Worm (Caenorhabditis elegans) whole organism, young adult: Measurements from ENCODE around the gene ilcr-2.

Experiments used
- B0019.2 ChIP-seq: fragments of 200-800 bp; sonication (Bioruptor generic); conservative IDR thresholded peaks from 2 replicates; pipeline ENCODE4 v1.3.6; 2022; ENCODE audit warnings: missing genetic modification reagents, missing genetic modification characterization, missing compliant biosample characterization
- F49E8.2 ChIP-seq: sonication (generic microtip); optimal IDR thresholded peaks from 3 replicates; lab custom pipeline; 2017; ENCODE audit warnings: missing genetic modification characterization, mild to moderate bottlenecking, missing compliant biosample characterization, antibody characterized with exemption, moderate library complexity; ENCODE audit not compliant: insufficient read depth
- akir-1 ChIP-seq: fragments of 200-800 bp; sonication (Bioruptor generic); optimal IDR thresholded peaks from 2 replicates; lab custom pipeline; 2018; ENCODE audit warnings: mild to moderate bottlenecking, missing genetic modification characterization, moderate library complexity, missing compliant biosample characterization
- ama-1 ChIP-seq, 3 experiments: fragments of 150-350 bp in 1 of 3; sonication (generic microtip) in 2 of 3; optimal IDR thresholded peaks; 2 replicates each; lab custom pipeline; 2014 to 2018; ENCODE audit warnings: missing biosample characterization in 2 of 3, missing genetic modification characterization in 2 of 3, missing genetic modification reagents in 2 of 3
- ceh-100 ChIP-seq: fragments of 200-800 bp; sonication (Bioruptor generic); IDR thresholded peaks from 2 replicates; pipeline ENCODE4 v1.3.6; 2022; ENCODE audit warnings: missing genetic modification reagents, missing genetic modification characterization, missing compliant biosample characterization
- ceh-27 ChIP-seq: fragments of 200-800 bp; sonication (Bioruptor generic); optimal IDR thresholded peaks from 2 replicates; lab custom pipeline; 2018; ENCODE audit warnings: mild to moderate bottlenecking, missing genetic modification characterization, moderate library complexity, missing compliant biosample characterization
- ceh-79 ChIP-seq: sonication (generic microtip); optimal IDR thresholded peaks from 2 replicates; lab custom pipeline; 2017; ENCODE audit warnings: mild to moderate bottlenecking, missing genetic modification characterization, missing compliant biosample characterization
- lsy-27 ChIP-seq: sonication (generic microtip); optimal IDR thresholded peaks from 2 replicates; lab custom pipeline; 2017; ENCODE audit warnings: missing genetic modification characterization, mild to moderate bottlenecking, missing compliant biosample characterization, antibody characterized with exemption, missing genotype, borderline replicate concordance; ENCODE audit not compliant: insufficient read depth
- nfya-1 ChIP-seq: sonication (generic microtip); optimal IDR thresholded peaks from 2 replicates; lab custom pipeline; 2017; ENCODE audit warnings: antibody characterized with exemption, missing compliant biosample characterization, missing genetic modification characterization, borderline replicate concordance; ENCODE audit not compliant: insufficient read depth
- nhr-90 ChIP-seq: sonication (generic microtip); optimal IDR thresholded peaks from 2 replicates; lab custom pipeline; 2016; ENCODE audit warnings: missing genotype, mild to moderate bottlenecking, missing genetic modification characterization, missing compliant biosample characterization
- sea-2 ChIP-seq: fragments of 200-800 bp; sonication (Bioruptor generic); IDR thresholded peaks from 2 replicates; pipeline ENCODE4 v1.3.6; 2022; ENCODE audit warnings: missing genetic modification characterization, missing compliant biosample characterization
- tbx-9 ChIP-seq: sonication (generic microtip); optimal IDR thresholded peaks from 2 replicates; lab custom pipeline; 2016; ENCODE audit warnings: borderline replicate concordance, missing genetic modification characterization, inconsistent platforms, missing compliant biosample characterization
- unc-62 ChIP-seq: fragments of 150-350 bp; optimal IDR thresholded peaks from 2 replicates; lab custom pipeline; 2014; ENCODE audit warnings: missing biosample characterization, missing genetic modification reagents, missing genetic modification characterization

DNA sequence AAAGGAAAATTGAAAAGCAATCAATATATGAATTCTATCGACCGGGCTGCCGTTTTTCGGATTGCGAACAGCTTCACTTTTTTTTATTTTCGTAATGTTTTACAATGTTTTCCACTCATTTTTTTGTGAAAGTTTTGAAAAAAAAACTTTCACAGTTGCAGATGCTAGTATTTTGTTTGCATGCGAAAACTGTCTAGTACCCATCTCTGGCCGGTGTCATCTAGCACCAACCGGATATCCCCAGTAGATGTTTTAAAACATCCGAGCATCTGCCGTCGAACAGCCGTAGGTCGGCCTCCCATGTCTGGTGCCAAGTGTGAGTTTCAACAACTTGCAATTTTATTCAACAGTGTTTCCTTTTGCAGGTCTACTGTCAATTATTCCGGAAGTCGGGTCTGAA lies 46.4 kb downstream of the ilcr-2 start, which contains the start of gene ZK177.12:
- no peak for TF ChIP-seq akir-1
- no peak for TF ChIP-seq nfya-1 (tag; lab: Kevin White, UChicago)
- no peak for TF ChIP-seq nhr-90
- no peak for TF ChIP-seq B0019.2
- TF ChIP-seq sea-2 (GFP tag; lab: Robert Waterston, UW), result no peak
- TF ChIP-seq ceh-27 (GFP tag; lab: Kevin White, UChicago), result no peak
- no peak for TF ChIP-seq F49E8.2 (tag; lab: Kevin White, UChicago)
- TF ChIP-seq ceh-79 (tag; lab: Kevin White, UChicago), result no peak
- no peak for TF ChIP-seq unc-62 (GFP tag; lab: Kevin White, UChicago)
- TF ChIP-seq lsy-27 (tag; lab: Kevin White, UChicago), result no peak
- no peak for TF ChIP-seq ama-1 (optimal IDR thresholded peaks at IDR 0.05; lab: Kevin White, UChicago)
- no peak for TF ChIP-seq ama-1 (GFP tag; optimal IDR thresholded peaks at IDR 0.05; lab: Kevin White, UChicago)
- TF ChIP-seq tbx-9 (tag; lab: Kevin White, UChicago), result no peak
- no peak for TF ChIP-seq ceh-100 (GFP tag; lab: Robert Waterston, UW)
